Worm (Caenorhabditis elegans) whole organism, young adult: Measurements from ENCODE around the gene phyh-1.

Experiments used
- cebp-2 ChIP-seq: fragments of 200-800 bp; sonication (Bioruptor generic); IDR thresholded peaks from 2 replicates; pipeline ENCODE4 v1.3.6; 2022; ENCODE audit warnings: missing genetic modification characterization, missing compliant biosample characterization
- dox-1 ChIP-seq: fragments of 200-800 bp; sonication (Bioruptor generic); IDR thresholded peaks from 2 replicates; pipeline ENCODE4 v1.3.6; 2022; ENCODE audit warnings: missing genetic modification reagents, missing genetic modification characterization, missing compliant biosample characterization
- hsf-1 ChIP-seq: fragments of 200-800 bp; sonication (Bioruptor generic); IDR thresholded peaks from 2 replicates; pipeline ENCODE4 v1.3.6; 2022; ENCODE audit warnings: missing genetic modification reagents, missing genetic modification characterization, missing compliant biosample characterization
- lin-26 ChIP-seq: fragments of 200-800 bp; sonication (Bioruptor generic); IDR thresholded peaks from 2 replicates; pipeline ENCODE4 v1.3.6; 2022; ENCODE audit warnings: missing genetic modification reagents, missing genetic modification characterization, missing compliant biosample characterization
- lin-35 ChIP-seq, 3 experiments: fragments of 150-350 bp in 2 of 3; sonication (generic microtip) in 1 of 3; optimal IDR thresholded peaks; 2 replicates each; lab custom pipeline; 2014 to 2018; ENCODE audit warnings: missing biosample characterization in 3 of 3, missing genetic modification characterization in 3 of 3, missing genetic modification reagents in 3 of 3
- madf-3 ChIP-seq: fragments of 200-800 bp; sonication (Bioruptor generic); IDR thresholded peaks from 2 replicates; pipeline ENCODE4 v1.3.6; 2022; ENCODE audit warnings: missing genetic modification reagents, missing genetic modification characterization, missing compliant biosample characterization
- mel-28 ChIP-seq: sonication (generic microtip); optimal IDR thresholded peaks from 2 replicates; lab custom pipeline; 2016; ENCODE audit warnings: borderline replicate concordance, mild to moderate bottlenecking, missing genetic modification characterization, missing compliant biosample characterization
- rec-8 ChIP-seq, 2 experiments: sonication (generic microtip); optimal IDR thresholded peaks; 2 replicates each; lab custom pipeline; 2016; ENCODE audit warnings: mild to moderate bottlenecking in 2 of 2, missing genetic modification characterization in 2 of 2, missing genetic modification reagents in 2 of 2, missing genotype in 2 of 2, missing biosample characterization in 1 of 2, missing compliant biosample characterization in 1 of 2, moderate library complexity in 1 of 2
- snpc-3.4 ChIP-seq: sonication (generic microtip); optimal IDR thresholded peaks from 2 replicates; lab custom pipeline; 2017; ENCODE audit warnings: missing genetic modification characterization, mild to moderate bottlenecking, missing compliant biosample characterization, antibody characterized with exemption, moderate library complexity, missing genotype, missing genetic modification reagents
- snpc-4 ChIP-seq, 5 experiments: fragments of 150-350 bp in 1 of 5; sonication (generic microtip) in 4 of 5; optimal IDR thresholded peaks; 2 replicates each; lab custom pipeline; 2014 to 2018; ENCODE audit warnings: missing genetic modification characterization in 5 of 5, missing biosample characterization in 3 of 5, antibody characterized with exemption in 2 of 5, mild to moderate bottlenecking in 2 of 5, missing compliant biosample characterization in 2 of 5, missing genotype in 2 of 5, moderate library complexity in 2 of 5, missing genetic modification reagents in 1 of 5
- somi-1 ChIP-seq: fragments of 200-800 bp; sonication (Bioruptor generic); optimal IDR thresholded peaks from 2 replicates; lab custom pipeline; 2018; ENCODE audit warnings: mild to moderate bottlenecking, missing genetic modification characterization, missing compliant biosample characterization
- xnd-1 ChIP-seq: sonication (generic microtip); optimal IDR thresholded peaks from 2 replicates; lab custom pipeline; 2016; ENCODE audit warnings: missing genotype, missing genetic modification reagents, missing genetic modification characterization, missing compliant biosample characterization
- zfh-2 ChIP-seq: fragments of 200-800 bp; sonication (Bioruptor generic); conservative IDR thresholded peaks from 2 replicates; pipeline ENCODE4 v1.3.6; 2022; ENCODE audit warnings: missing genetic modification reagents, missing genetic modification characterization, missing compliant biosample characterization

- TF ChIP-seq snpc-4 (GFP tag; optimal IDR thresholded peaks at IDR 0.05; lab: Kevin White, UChicago), result no peak
- no peak for TF ChIP-seq snpc-4 (tag; optimal IDR thresholded peaks at IDR 0.05; lab: Kevin White, UChicago)
- no peak for TF ChIP-seq lin-26
- TF ChIP-seq madf-3, result no peak
- TF ChIP-seq hsf-1 (GFP tag; lab: Robert Waterston, UW), result no peak
- no peak for TF ChIP-seq somi-1
- no peak for TF ChIP-seq rec-8 (tag; optimal IDR thresholded peaks at IDR 0.05; lab: Kevin White, UChicago)
- TF ChIP-seq dox-1 (GFP tag; lab: Robert Waterston, UW), result no peak
- TF ChIP-seq xnd-1 (tag; lab: Kevin White, UChicago), result no peak
- no peak for TF ChIP-seq cebp-2 (GFP tag; lab: Robert Waterston, UW)
- no peak for TF ChIP-seq mel-28 (tag; lab: Kevin White, UChicago)
- TF ChIP-seq snpc-3.4 (tag; lab: Kevin White, UChicago), result no peak
- no peak for TF ChIP-seq zfh-2 (GFP tag; lab: Robert Waterston, UW)
- no peak for TF ChIP-seq lin-35 (GFP tag; optimal IDR thresholded peaks at IDR 0.05; lab: Kevin White, UChicago)
Measured at ce11 chrIV:17265716-17266115, 6.5 kb upstream of the phyh-1 start.
